Worm (Caenorhabditis elegans) whole organism, young adult: Measurements from ENCODE around the gene hpo-29.
"Not testable (repeated sequence)": the region's sequence is repeated elsewhere in the genome, so short reads cannot be mapped to it uniquely, and the experiment has no call there.

ENCODE experiments used
- B0019.2 ChIP-seq: fragments of 200-800 bp; sonication (Bioruptor generic); conservative IDR thresholded peaks from 2 replicates; pipeline ENCODE4 v1.3.6; 2022; ENCODE audit warnings: missing genetic modification reagents, missing genetic modification characterization, missing compliant biosample characterization
- B0261.1 ChIP-seq: sonication (generic microtip); optimal IDR thresholded peaks from 2 replicates; lab custom pipeline; 2016; ENCODE audit warnings: mild to moderate bottlenecking, missing genetic modification characterization, moderate library complexity, missing compliant biosample characterization
- B0336.3 ChIP-seq: fragments of 200-800 bp; sonication (Bioruptor generic); IDR thresholded peaks from 2 replicates; pipeline ENCODE4 v1.3.6; 2022; ENCODE audit warnings: missing genetic modification characterization, missing compliant biosample characterization
- D2030.7 ChIP-seq: fragments of 200-800 bp; sonication (Bioruptor generic); IDR thresholded peaks from 2 replicates; pipeline ENCODE4 v1.3.6; 2022; ENCODE audit warnings: missing genetic modification reagents, missing genetic modification characterization, missing compliant biosample characterization
- F10E7.11 ChIP-seq: sonication (generic microtip); optimal IDR thresholded peaks from 2 replicates; lab custom pipeline; 2017; ENCODE audit warnings: mild to moderate bottlenecking, missing genetic modification characterization, moderate library complexity, missing compliant biosample characterization
- F33H1.4 ChIP-seq: fragments of 200-800 bp; sonication (Bioruptor generic); IDR thresholded peaks from 2 replicates; pipeline ENCODE4 v1.3.6; 2022; ENCODE audit warnings: missing genetic modification reagents, missing genetic modification characterization, missing compliant biosample characterization
- F37B4.10 ChIP-seq: fragments of 200-800 bp; sonication (Bioruptor generic); IDR thresholded peaks from 2 replicates; pipeline ENCODE4 v1.3.6; 2022; ENCODE audit warnings: missing genetic modification characterization, missing compliant biosample characterization
- F55B11.4 ChIP-seq: sonication (generic microtip); optimal IDR thresholded peaks from 2 replicates; lab custom pipeline; 2016; ENCODE audit warnings: missing compliant biosample characterization, missing genetic modification characterization, borderline replicate concordance; ENCODE audit not compliant: insufficient read depth
- F57A8.1 ChIP-seq: fragments of 200-800 bp; sonication (Bioruptor generic); optimal IDR thresholded peaks from 2 replicates; lab custom pipeline; 2018; ENCODE audit warnings: mild to moderate bottlenecking, missing genetic modification characterization, moderate library complexity, missing compliant biosample characterization
- T07F8.4 ChIP-seq: sonication (generic microtip); optimal IDR thresholded peaks from 2 replicates; lab custom pipeline; 2016; ENCODE audit warnings: mild to moderate bottlenecking, missing genetic modification characterization, moderate library complexity, missing compliant biosample characterization
- Y53G8AR.9 ChIP-seq: fragments of 200-800 bp; sonication (Bioruptor generic); conservative IDR thresholded peaks from 2 replicates; pipeline ENCODE4 v1.3.6; 2022; ENCODE audit warnings: missing genetic modification reagents, missing genetic modification characterization, missing compliant biosample characterization
- Y79H2A.3 ChIP-seq: fragments of 200-800 bp; sonication (Bioruptor generic); conservative IDR thresholded peaks from 2 replicates; pipeline ENCODE4 v1.3.6; 2022; ENCODE audit warnings: missing genetic modification reagents, missing genetic modification characterization, missing compliant biosample characterization
- akir-1 ChIP-seq: fragments of 200-800 bp; sonication (Bioruptor generic); optimal IDR thresholded peaks from 2 replicates; lab custom pipeline; 2018; ENCODE audit warnings: mild to moderate bottlenecking, missing genetic modification characterization, moderate library complexity, missing compliant biosample characterization
- attf-6 ChIP-seq: fragments of 200-800 bp; sonication (Bioruptor generic); IDR thresholded peaks from 2 replicates; pipeline ENCODE4 v1.3.6; 2022; ENCODE audit warnings: missing genetic modification reagents, missing genetic modification characterization, missing compliant biosample characterization
- bed-1 ChIP-seq: fragments of 200-800 bp; sonication (Bioruptor generic); IDR thresholded peaks from 2 replicates; pipeline ENCODE4 v1.3.6; 2022; ENCODE audit warnings: missing genetic modification reagents, missing genetic modification characterization, missing compliant biosample characterization
- bed-2 ChIP-seq: fragments of 200-800 bp; sonication (Bioruptor generic); IDR thresholded peaks from 2 replicates; pipeline ENCODE4 v1.3.6; 2022; ENCODE audit warnings: missing genetic modification reagents, missing genetic modification characterization, missing compliant biosample characterization
- ccch-3 ChIP-seq: fragments of 200-800 bp; sonication (Bioruptor generic); optimal IDR thresholded peaks from 2 replicates; lab custom pipeline; 2018; ENCODE audit warnings: mild to moderate bottlenecking, missing genetic modification characterization, missing compliant biosample characterization
- cebp-1 ChIP-seq, 2 experiments: fragments of 200-800 bp in 1 of 2; sonication (Bioruptor generic) in 1 of 2; sonication (generic microtip) in 1 of 2; IDR thresholded peaks in 1 of 2; optimal IDR thresholded peaks in 1 of 2; 2 replicates each; pipeline versions ENCODE4 v1.3.6 to Lab custom; 2017 to 2022; ENCODE audit warnings: missing compliant biosample characterization in 2 of 2, missing genetic modification characterization in 2 of 2, mild to moderate bottlenecking in 1 of 2, missing genetic modification reagents in 1 of 2, moderate library complexity in 1 of 2
- ceh-27 ChIP-seq: fragments of 200-800 bp; sonication (Bioruptor generic); optimal IDR thresholded peaks from 2 replicates; lab custom pipeline; 2018; ENCODE audit warnings: mild to moderate bottlenecking, missing genetic modification characterization, moderate library complexity, missing compliant biosample characterization
- ceh-40 ChIP-seq: fragments of 200-800 bp; sonication (Bioruptor generic); IDR thresholded peaks from 2 replicates; pipeline ENCODE4 v1.3.6; 2022; ENCODE audit warnings: missing genetic modification characterization, missing compliant biosample characterization
- ceh-58 ChIP-seq: fragments of 200-800 bp; sonication (Bioruptor generic); IDR thresholded peaks from 2 replicates; pipeline ENCODE4 v1.3.6; 2022; ENCODE audit warnings: missing genetic modification characterization, missing compliant biosample characterization
- ceh-79 ChIP-seq: sonication (generic microtip); optimal IDR thresholded peaks from 2 replicates; lab custom pipeline; 2017; ENCODE audit warnings: mild to moderate bottlenecking, missing genetic modification characterization, missing compliant biosample characterization
- chd-7 ChIP-seq: sonication (generic microtip); optimal IDR thresholded peaks from 2 replicates; lab custom pipeline; 2016; ENCODE audit warnings: mild to moderate bottlenecking, missing genetic modification characterization, moderate library complexity, missing compliant biosample characterization
- dox-1 ChIP-seq: fragments of 200-800 bp; sonication (Bioruptor generic); IDR thresholded peaks from 2 replicates; pipeline ENCODE4 v1.3.6; 2022; ENCODE audit warnings: missing genetic modification reagents, missing genetic modification characterization, missing compliant biosample characterization
- egl-44 ChIP-seq: fragments of 200-800 bp; sonication (Bioruptor generic); IDR thresholded peaks from 2 replicates; pipeline ENCODE4 v1.3.6; 2022; ENCODE audit warnings: missing genetic modification reagents, missing genetic modification characterization, missing compliant biosample characterization
- hmg-1.2 ChIP-seq: fragments of 200-800 bp; sonication (Bioruptor generic); IDR thresholded peaks from 2 replicates; pipeline ENCODE4 v1.3.6; 2022; ENCODE audit warnings: missing genetic modification reagents, missing genetic modification characterization, missing compliant biosample characterization
- hrde-1 ChIP-seq: sonication (generic microtip); optimal IDR thresholded peaks from 2 replicates; lab custom pipeline; 2016; ENCODE audit warnings: missing genetic modification characterization, mild to moderate bottlenecking, missing compliant biosample characterization, moderate library complexity, missing genotype, missing genetic modification reagents, borderline replicate concordance
- hsf-1 ChIP-seq: fragments of 200-800 bp; sonication (Bioruptor generic); IDR thresholded peaks from 2 replicates; pipeline ENCODE4 v1.3.6; 2022; ENCODE audit warnings: missing genetic modification reagents, missing genetic modification characterization, missing compliant biosample characterization
- lag-1 ChIP-seq: fragments of 200-800 bp; sonication (Bioruptor generic); IDR thresholded peaks from 2 replicates; pipeline ENCODE4 v1.3.6; 2022; ENCODE audit warnings: missing genetic modification reagents, missing genetic modification characterization, missing compliant biosample characterization
- lin-26 ChIP-seq: fragments of 200-800 bp; sonication (Bioruptor generic); IDR thresholded peaks from 2 replicates; pipeline ENCODE4 v1.3.6; 2022; ENCODE audit warnings: missing genetic modification reagents, missing genetic modification characterization, missing compliant biosample characterization
- madf-6 ChIP-seq: fragments of 200-800 bp; sonication (Bioruptor generic); IDR thresholded peaks from 2 replicates; pipeline ENCODE4 v1.3.6; 2022; ENCODE audit warnings: missing genetic modification reagents, missing genetic modification characterization, missing compliant biosample characterization
- mcd-1 ChIP-seq: fragments of 200-800 bp; sonication (Bioruptor generic); IDR thresholded peaks from 2 replicates; pipeline ENCODE4 v1.3.6; 2022; ENCODE audit warnings: missing genetic modification reagents, missing genetic modification characterization, missing compliant biosample characterization
- pbrm-1 ChIP-seq: fragments of 200-800 bp; sonication (Bioruptor generic); IDR thresholded peaks from 2 replicates; pipeline ENCODE4 v1.3.6; 2022; ENCODE audit warnings: missing genetic modification reagents, missing genetic modification characterization, missing compliant biosample characterization
- pha-4 ChIP-seq: fragments of 150-350 bp; sonication (generic microtip); optimal IDR thresholded peaks from 2 replicates; lab custom pipeline; 2014; ENCODE audit warnings: missing biosample characterization, missing genetic modification reagents, missing genetic modification characterization
- rcor-1 ChIP-seq: fragments of 200-800 bp; sonication (Bioruptor generic); IDR thresholded peaks from 2 replicates; pipeline ENCODE4 v1.3.6; 2022; ENCODE audit warnings: missing genetic modification reagents, missing genetic modification characterization, missing compliant biosample characterization
- rpc-1 ChIP-seq, 2 experiments: fragments of 150-350 bp in 1 of 2; sonication (generic microtip) in 1 of 2; optimal IDR thresholded peaks; 2 replicates each; lab custom pipeline; 2014 to 2018; ENCODE audit warnings: missing biosample characterization in 1 of 2, missing genetic modification characterization in 1 of 2, missing genetic modification reagents in 1 of 2, missing genotype in 1 of 2
- snpc-1.3 ChIP-seq: sonication (generic microtip); optimal IDR thresholded peaks from 2 replicates; lab custom pipeline; 2017; ENCODE audit warnings: missing genetic modification characterization, mild to moderate bottlenecking, missing compliant biosample characterization, antibody characterized with exemption, moderate library complexity, missing genotype, missing genetic modification reagents; ENCODE audit not compliant: insufficient read depth
- tbp1 ChIP-seq: fragments of 200-800 bp; sonication (Bioruptor generic); optimal IDR thresholded peaks from 2 replicates; lab custom pipeline; 2018; ENCODE audit warnings: mild to moderate bottlenecking, missing genetic modification characterization, missing compliant biosample characterization
- unc-130 ChIP-seq: sonication (generic microtip); optimal IDR thresholded peaks from 2 replicates; lab custom pipeline; 2016; ENCODE audit warnings: missing genetic modification reagents, missing genetic modification characterization, missing compliant biosample characterization
- zfh-2 ChIP-seq: fragments of 200-800 bp; sonication (Bioruptor generic); conservative IDR thresholded peaks from 2 replicates; pipeline ENCODE4 v1.3.6; 2022; ENCODE audit warnings: missing genetic modification reagents, missing genetic modification characterization, missing compliant biosample characterization
- ztf-18 ChIP-seq: sonication (generic microtip); optimal IDR thresholded peaks from 2 replicates; lab custom pipeline; 2016; ENCODE audit warnings: missing genotype, mild to moderate bottlenecking, missing genetic modification characterization, missing compliant biosample characterization
- ztf-22 ChIP-seq: fragments of 200-800 bp; sonication (Bioruptor generic); optimal IDR thresholded peaks from 2 replicates; lab custom pipeline; 2018; ENCODE audit warnings: mild to moderate bottlenecking, missing genetic modification characterization, moderate library complexity, missing compliant biosample characterization

The hpo-29 gene

DNA sequence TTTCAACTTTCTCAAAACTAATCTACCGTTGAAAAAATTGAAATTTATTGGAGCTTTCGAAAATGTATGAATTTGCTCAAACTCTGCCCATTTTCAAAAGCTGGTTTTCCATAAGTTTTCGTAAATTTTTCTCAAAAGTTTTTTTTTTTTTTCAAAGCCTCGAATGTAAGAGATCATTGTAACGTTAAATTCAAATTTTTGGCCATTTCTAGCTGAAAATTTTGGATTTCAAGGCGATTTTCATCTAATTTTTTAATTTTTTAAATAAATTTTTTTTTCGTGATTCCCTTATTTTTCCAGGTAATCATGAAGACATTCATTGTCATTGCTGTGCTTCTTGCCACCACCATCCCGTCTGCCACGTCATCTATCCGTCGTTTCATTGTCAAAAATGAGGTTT, 5.5 kb upstream of the hpo-29 start, which contains the start of gene hpo-38:
Gene hpo-38 (plus strand): TSS at position 301 of the 400 bp plus-strand sequence.
- TF ChIP-seq T07F8.4 (tag; lab: Kevin White, UChicago) (no peak), zfh-2 (GFP tag; lab: Robert Waterston, UW) (no peak), dox-1 (GFP tag; lab: Robert Waterston, UW) (no peak)

ce11 chrIII:232918-233317, 2.7 kb upstream of the hpo-29 start:
- TF ChIP-seq lin-26 (GFP tag; lab: Robert Waterston, UW), result peak; percentile 94
- TF ChIP-seq madf-6 (GFP tag; lab: Robert Waterston, UW), result peak; percentile 66
- 0 out of 2 replicates have a peak, but pooled peaks have one; percentile 82 for TF ChIP-seq bed-1 (GFP tag; lab: Robert Waterston, UW)
- peak; percentile 47; the same call in 1 of the 2 replicates for TF ChIP-seq hsf-1
- TF ChIP-seq tbp1 (GFP tag; lab: Kevin White, UChicago), result peak; percentile 34
- TF ChIP-seq mcd-1 (GFP tag; lab: Robert Waterston, UW), result 0 out of 2 replicates have a peak, but pooled peaks have one; percentile 20
- TF ChIP-seq F37B4.10 (GFP tag; lab: Robert Waterston, UW), result peak; percentile 70; the same call in 1 of the 2 replicates
- peak; percentile 58 for TF ChIP-seq dox-1 (GFP tag; lab: Robert Waterston, UW)
- 0 out of 2 replicates have a peak, but pooled peaks have one; percentile 36 for TF ChIP-seq Y53G8AR.9 (GFP tag; lab: Robert Waterston, UW)
- not testable (repeated sequence) for TF ChIP-seq rpc-1 (optimal IDR thresholded peaks at IDR 0.05; lab: Kevin White, UChicago)
- TF ChIP-seq rpc-1 (tag; optimal IDR thresholded peaks at IDR 0.05; lab: Kevin White, UChicago), result peak; percentile 46
- peak; percentile 84 for TF ChIP-seq egl-44
- TF ChIP-seq rcor-1, result peak; percentile 48; the same call in 1 of the 2 replicates
- 0 out of 2 replicates have a peak, but pooled peaks have one; percentile 51 for TF ChIP-seq ceh-58 (GFP tag; lab: Robert Waterston, UW)
- TF ChIP-seq F33H1.4 (GFP tag; lab: Robert Waterston, UW), result 0 out of 2 replicates have a peak, but pooled peaks have one; percentile 14
- TF ChIP-seq hmg-1.2 (GFP tag; lab: Robert Waterston, UW), result peak; percentile 38; the same call in 1 of the 2 replicates
- TF ChIP-seq B0261.1 (tag; lab: Kevin White, UChicago), result peak; percentile 32
- TF ChIP-seq D2030.7 (GFP tag; lab: Robert Waterston, UW), result peak; percentile 86

DNA sequence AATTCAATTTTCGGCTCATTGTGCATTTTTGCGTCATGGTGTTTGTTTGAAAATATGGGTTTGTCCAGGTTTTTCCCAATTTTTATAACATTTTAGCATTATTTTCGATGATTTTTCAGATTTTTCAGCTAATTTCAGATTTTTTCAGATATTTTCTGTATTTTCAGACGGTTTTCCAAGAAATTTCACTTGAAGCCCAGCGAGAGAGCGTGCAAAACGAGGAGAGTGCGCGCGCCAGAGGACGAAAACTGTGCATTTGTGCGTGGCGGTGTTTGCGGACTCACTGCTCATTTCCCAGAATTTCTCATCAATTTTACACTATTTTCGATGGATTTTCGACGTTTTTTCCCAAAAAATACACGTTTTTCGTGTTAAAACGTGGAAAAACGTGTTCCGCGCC, 529 bp upstream of the hpo-29 start:
- TF ChIP-seq B0019.2 (GFP tag; lab: Robert Waterston, UW) (0 out of 2 replicates have a peak, but pooled peaks have one; percentile 35), ztf-18 (tag; lab: Kevin White, UChicago) (no peak), bed-1 (GFP tag; lab: Robert Waterston, UW) (no peak), snpc-1.3 (tag; lab: Kevin White, UChicago) (peak; percentile 59), F10E7.11 (no peak), akir-1 (GFP tag; lab: Kevin White, UChicago) (no peak), zfh-2 (GFP tag; lab: Robert Waterston, UW) (no peak), bed-2 (GFP tag; lab: Robert Waterston, UW) (no peak), pha-4 (tag; lab: Kevin White, UChicago) (no peak), rpc-1 (optimal IDR thresholded peaks at IDR 0.05; lab: Kevin White, UChicago) (no peak), rpc-1 (tag; optimal IDR thresholded peaks at IDR 0.05; lab: Kevin White, UChicago) (no peak), ccch-3 (no peak), chd-7 (tag; lab: Kevin White, UChicago) (no peak), unc-130 (no peak), attf-6 (GFP tag; lab: Robert Waterston, UW) (no peak), F57A8.1 (GFP tag; lab: Kevin White, UChicago) (no peak), ceh-79 (tag; lab: Kevin White, UChicago) (no peak), Y79H2A.3 (no peak), ztf-22 (GFP tag; lab: Kevin White, UChicago) (no peak), F55B11.4 (tag; lab: Kevin White, UChicago) (no peak), B0336.3 (GFP tag; lab: Robert Waterston, UW) (peak; percentile 75), pbrm-1 (GFP tag; lab: Robert Waterston, UW) (no peak; the same call in none of the 2 replicates), lag-1 (no peak), hsf-1 (no peak), ceh-27 (GFP tag; lab: Kevin White, UChicago) (no peak), hrde-1 (tag; lab: Kevin White, UChicago) (no peak), Y53G8AR.9 (GFP tag; lab: Robert Waterston, UW) (no peak), cebp-1 (GFP tag; IDR thresholded peaks at IDR 0.05; lab: Robert Waterston, UW) (peak; percentile 45; the same call in 1 of the 2 replicates), cebp-1 (tag; optimal IDR thresholded peaks at IDR 0.05; lab: Kevin White, UChicago) (no peak), ceh-40 (GFP tag; lab: Robert Waterston, UW) (no peak)
